Worm (Caenorhabditis elegans): ENCODE measurements around the gene idhb-1.

idhb-1 gene

DNA sequence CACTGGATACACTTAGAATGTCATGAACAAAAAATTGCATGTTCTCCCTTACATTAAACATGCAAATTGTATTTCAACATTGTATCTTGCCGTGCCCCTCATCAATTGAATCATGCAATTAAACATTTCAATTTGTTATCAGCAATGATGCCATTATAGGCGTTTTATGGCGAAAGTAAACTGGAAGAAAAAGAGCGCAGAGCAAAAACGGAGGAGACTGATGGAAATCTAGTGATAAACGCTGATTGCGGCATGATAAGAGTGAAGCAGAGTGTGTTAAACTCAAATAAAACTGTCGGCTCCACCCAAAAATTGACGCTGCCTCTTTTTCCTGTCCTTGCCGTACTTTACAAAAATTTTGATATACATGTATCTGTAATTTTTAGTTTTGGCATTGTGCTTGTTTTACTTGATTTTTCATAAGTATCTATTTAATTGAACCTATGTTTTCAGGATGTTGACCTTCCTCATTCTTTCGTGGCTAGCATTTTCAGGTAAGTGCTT, 40.7 kb upstream of the idhb-1 start, which contains the start of gene K06G5.1 (continued):
- TF ChIP-seq hlh-30 (tag; optimal IDR thresholded peaks at IDR 0.05; ENCODE audit: insufficient read depth): no peak
- TF ChIP-seq dmd-8 (GFP tag; IDR thresholded peaks at IDR 0.05): no peak
- TF ChIP-seq D1046.2 (GFP tag; IDR thresholded peaks at IDR 0.05): no peak
- no peak for TF ChIP-seq unc-130 (GFP tag; optimal IDR thresholded peaks at IDR 0.05)
- no peak for TF ChIP-seq ceh-62 (tag; optimal IDR thresholded peaks at IDR 0.05)
- no peak for TF ChIP-seq jun-1 (tag; optimal IDR thresholded peaks at IDR 0.05)
- TF ChIP-seq pha-4 (GFP tag; IDR thresholded peaks at IDR 0.05): peak; percentile 50; the same call in 1 of the 2 replicates
- TF ChIP-seq pha-4 (tag; optimal IDR thresholded peaks at IDR 0.05): no peak
- no peak for TF ChIP-seq ztf-7 (tag; optimal IDR thresholded peaks at IDR 0.05)
- no peak for TF ChIP-seq Y75B8A.6 (GFP tag; IDR thresholded peaks at IDR 0.05)
- TF ChIP-seq F37D6.2 (tag; optimal IDR thresholded peaks at IDR 0.05): no peak
- TF ChIP-seq nhr-42 (GFP tag; IDR thresholded peaks at IDR 0.05): 0 out of 2 replicates have a peak, but pooled peaks have one; percentile 18
- TF ChIP-seq fkh-10 (GFP tag; optimal IDR thresholded peaks at IDR 0.05): no peak
- TF ChIP-seq snpc-4 (tag; optimal IDR thresholded peaks at IDR 0.05): no peak
- TF ChIP-seq nhr-10 (tag; optimal IDR thresholded peaks at IDR 0.05): no peak
- TF ChIP-seq aha-1 (tag): no peak
- no peak for TF ChIP-seq lin-13 (GFP tag; optimal IDR thresholded peaks at IDR 0.05)
- TF ChIP-seq lsy-2 (tag; optimal IDR thresholded peaks at IDR 0.05): no peak
- no peak for TF ChIP-seq egl-27 (tag; optimal IDR thresholded peaks at IDR 0.05)
- TF ChIP-seq Y5F2A.4 (GFP tag; optimal IDR thresholded peaks at IDR 0.05): no peak
- TF ChIP-seq nhr-102 (tag; optimal IDR thresholded peaks at IDR 0.05): peak; percentile 55
- peak in 1 of 2 experiments; percentile 20 for TF ChIP-seq daf-16 (GFP tag; optimal IDR thresholded peaks at IDR 0.05)
- peak; percentile 92 for TF ChIP-seq daf-16 (tag; optimal IDR thresholded peaks at IDR 0.05)
- TF ChIP-seq Y48G9A.11 (GFP tag; IDR thresholded peaks at IDR 0.05): no peak
- peak; percentile 100 for TF ChIP-seq php-3 (GFP tag; IDR thresholded peaks at IDR 0.05)
- TF ChIP-seq dpl-1 (GFP tag; optimal IDR thresholded peaks at IDR 0.05): no peak
- TF ChIP-seq ces-1 (GFP tag; optimal IDR thresholded peaks at IDR 0.05): no peak
- no peak for TF ChIP-seq rbr-2 (tag; optimal IDR thresholded peaks at IDR 0.05)
- TF ChIP-seq egl-43 (GFP tag; IDR thresholded peaks at IDR 0.05): no peak
- no peak for TF ChIP-seq lin-29 (GFP tag; IDR thresholded peaks at IDR 0.05)
- no peak for TF ChIP-seq ceh-44 (GFP tag; IDR thresholded peaks at IDR 0.05)
- TF ChIP-seq R02D3.7 (tag; optimal IDR thresholded peaks at IDR 0.05): no peak
- no peak for TF ChIP-seq attf-4 (tag; optimal IDR thresholded peaks at IDR 0.05)
- TF ChIP-seq F10B5.3 (tag; optimal IDR thresholded peaks at IDR 0.05): no peak
- TF ChIP-seq aly-2 (tag; optimal IDR thresholded peaks at IDR 0.05): no peak
- no peak for TF ChIP-seq lir-3 (tag; optimal IDR thresholded peaks at IDR 0.05)
- no peak for TF ChIP-seq nhr-111 (GFP tag; optimal IDR thresholded peaks at IDR 0.05)

DNA sequence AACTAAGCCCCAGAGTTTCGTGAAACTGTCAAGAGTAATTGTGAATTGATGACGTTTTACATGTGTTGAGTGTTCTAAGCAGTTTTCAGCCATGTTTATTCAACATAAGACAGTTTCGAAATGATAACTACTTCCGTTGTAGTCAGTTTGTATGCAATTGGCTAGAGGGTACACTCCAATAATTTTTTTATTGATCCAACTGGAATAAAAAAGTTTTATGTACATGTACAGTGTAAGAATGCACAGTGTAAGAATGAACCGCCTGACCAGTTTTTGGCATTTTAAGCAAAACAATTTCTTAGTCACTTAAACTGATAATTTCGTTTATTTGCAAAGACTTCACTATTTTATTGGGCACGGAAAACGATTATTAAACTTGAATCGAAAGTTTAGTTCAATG, 39.5 kb upstream of the idhb-1 start:
- TF ChIP-seq vab-7 (GFP tag; IDR thresholded peaks at IDR 0.05) (no peak), unc-62 (GFP tag; optimal IDR thresholded peaks at IDR 0.05 in 1 of 2) (peak in 1 of 2 experiments; percentile 47), unc-62 (tag; optimal IDR thresholded peaks at IDR 0.05) (no peak), nhr-28 (tag; optimal IDR thresholded peaks at IDR 0.05) (peak; percentile 85), T20F7.1 (GFP tag; optimal IDR thresholded peaks at IDR 0.05) (no peak), dve-1 (tag; optimal IDR thresholded peaks at IDR 0.05; ENCODE audit: insufficient read depth) (peak; percentile 26), lim-7 (GFP tag; IDR thresholded peaks at IDR 0.05) (no peak), php-3 (GFP tag; IDR thresholded peaks at IDR 0.05) (peak; percentile 85), zip-11 (GFP tag; IDR thresholded peaks at IDR 0.05) (no peak), gei-8 (GFP tag; optimal IDR thresholded peaks at IDR 0.05) (no peak), ceh-82 (tag; optimal IDR thresholded peaks at IDR 0.05) (no peak), mdt-29 (GFP tag; IDR thresholded peaks at IDR 0.05) (no peak), daf-16 (GFP tag; optimal IDR thresholded peaks at IDR 0.05) (no peak), daf-16 (tag; optimal IDR thresholded peaks at IDR 0.05) (peak; percentile 61), zag-1 (tag; optimal IDR thresholded peaks at IDR 0.05) (no peak)

Measured in whole organism, L4 larva.